Worm (Caenorhabditis elegans) whole organism, L2 larva: Measurements from ENCODE around the gene ndus-8.

ENCODE experiments used
- R02D3.7 ChIP-seq: fragments of 150-350 bp; optimal IDR thresholded peaks from 2 replicates; lab custom pipeline; 2014; ENCODE audit warnings: missing biosample characterization, missing genetic modification characterization
- Y55F3AM.14 ChIP-seq: fragments of 200-800 bp; sonication (Bioruptor generic); optimal IDR thresholded peaks from 2 replicates; lab custom pipeline; 2018; ENCODE audit warnings: mild to moderate bottlenecking, missing genetic modification characterization, missing compliant biosample characterization
- alr-1 ChIP-seq: fragments of 150-350 bp; optimal IDR thresholded peaks from 2 replicates; lab custom pipeline; 2014; ENCODE audit warnings: missing biosample characterization, missing genetic modification characterization
- blmp-1 ChIP-seq: sonication (generic microtip); optimal IDR thresholded peaks from 2 replicates; lab custom pipeline; 2017; ENCODE audit warnings: missing genetic modification characterization, mild to moderate bottlenecking, missing compliant biosample characterization, antibody characterized with exemption, moderate library complexity; ENCODE audit not compliant: insufficient read depth
- ceh-16 ChIP-seq: fragments of 150-350 bp; optimal IDR thresholded peaks from 2 replicates; lab custom pipeline; 2014; ENCODE audit warnings: missing biosample characterization, missing genetic modification characterization
- ceh-82 ChIP-seq: fragments of 150-350 bp; optimal IDR thresholded peaks from 2 replicates; lab custom pipeline; 2014; ENCODE audit warnings: missing biosample characterization, missing genetic modification characterization
- crh-2 ChIP-seq: sonication (generic microtip); optimal IDR thresholded peaks from 2 replicates; lab custom pipeline; 2017; ENCODE audit warnings: missing biosample characterization, missing genetic modification characterization
- dmd-4 ChIP-seq: sonication (generic microtip); optimal IDR thresholded peaks from 2 replicates; lab custom pipeline; 2017; ENCODE audit warnings: missing biosample characterization, missing genetic modification characterization
- egl-27 ChIP-seq: sonication (generic microtip); optimal IDR thresholded peaks from 3 replicates; lab custom pipeline; 2017; ENCODE audit warnings: missing biosample characterization, missing genetic modification reagents, missing genetic modification characterization
- fos-1 ChIP-seq: fragments of 150-350 bp; optimal IDR thresholded peaks from 2 replicates; lab custom pipeline; 2014; ENCODE audit warnings: missing biosample characterization, missing genetic modification characterization
- gmeb-1 ChIP-seq: fragments of 150-350 bp; optimal IDR thresholded peaks from 2 replicates; lab custom pipeline; 2014; ENCODE audit warnings: missing biosample characterization, missing genetic modification characterization
- lin-13 ChIP-seq: fragments of 150-350 bp; optimal IDR thresholded peaks from 2 replicates; lab custom pipeline; 2014; ENCODE audit warnings: missing biosample characterization, missing genetic modification reagents, missing genetic modification characterization
- lin-39 ChIP-seq: fragments of 150-350 bp; optimal IDR thresholded peaks from 2 replicates; lab custom pipeline; 2014; ENCODE audit warnings: missing biosample characterization, missing genetic modification reagents, missing genetic modification characterization
- lsy-2 ChIP-seq, 2 experiments: fragments of 150-350 bp in 1 of 2; sonication (generic microtip) in 1 of 2; optimal IDR thresholded peaks; 2 replicates each; lab custom pipeline; 2014 to 2017; ENCODE audit warnings: missing biosample characterization in 2 of 2, missing genetic modification characterization in 2 of 2
- mbf-1 ChIP-seq: sonication (generic microtip); optimal IDR thresholded peaks from 2 replicates; lab custom pipeline; 2017; ENCODE audit warnings: missing biosample characterization, missing genetic modification characterization
- mdl-1 ChIP-seq, 2 experiments: fragments of 150-350 bp in 1 of 2; sonication (generic microtip) in 1 of 2; optimal IDR thresholded peaks; 2 replicates each; lab custom pipeline; 2017; ENCODE audit warnings: missing biosample characterization in 2 of 2, missing genetic modification characterization in 2 of 2
- nhr-11 ChIP-seq: fragments of 150-350 bp; optimal IDR thresholded peaks from 2 replicates; lab custom pipeline; 2014; ENCODE audit warnings: missing biosample characterization, missing genetic modification characterization
- nhr-129 ChIP-seq: fragments of 150-350 bp; optimal IDR thresholded peaks from 2 replicates; lab custom pipeline; 2014; ENCODE audit warnings: missing biosample characterization, missing genetic modification characterization
- nhr-21 ChIP-seq: fragments of 150-350 bp; optimal IDR thresholded peaks from 2 replicates; lab custom pipeline; 2014; ENCODE audit warnings: missing biosample characterization, missing genetic modification characterization
- nhr-23 ChIP-seq: fragments of 150-350 bp; optimal IDR thresholded peaks from 2 replicates; lab custom pipeline; 2014; ENCODE audit warnings: missing biosample characterization, missing genetic modification reagents, missing genetic modification characterization
- nhr-25 ChIP-seq: fragments of 150-350 bp; sonication (generic microtip); optimal IDR thresholded peaks from 3 replicates; lab custom pipeline; 2014; ENCODE audit warnings: missing biosample characterization, missing genetic modification characterization
- peb-1 ChIP-seq: fragments of 150-350 bp; optimal IDR thresholded peaks from 2 replicates; lab custom pipeline; 2014; ENCODE audit warnings: missing biosample characterization, missing genetic modification characterization
- skn-1 ChIP-seq: sonication (generic microtip); optimal IDR thresholded peaks from 2 replicates; lab custom pipeline; 2017; ENCODE audit warnings: missing biosample characterization, missing genetic modification characterization
- sma-3 ChIP-seq: sonication (generic microtip); optimal IDR thresholded peaks from 2 replicates; lab custom pipeline; 2016; ENCODE audit warnings: missing genetic modification reagents, missing genetic modification characterization, missing compliant biosample characterization
- sma-9 ChIP-seq, 2 experiments: fragments of 150-350 bp in 1 of 2; sonication (generic microtip) in 1 of 2; optimal IDR thresholded peaks; 2 replicates each; lab custom pipeline; 2014 to 2016; ENCODE audit warnings: missing genetic modification characterization in 2 of 2, mild to moderate bottlenecking in 1 of 2, missing biosample characterization in 1 of 2, missing compliant biosample characterization in 1 of 2, missing genetic modification reagents in 1 of 2, moderate library complexity in 1 of 2
- unc-39 ChIP-seq: fragments of 150-350 bp; optimal IDR thresholded peaks from 2 replicates; lab custom pipeline; 2014; ENCODE audit warnings: missing biosample characterization, missing genetic modification characterization
- unc-55 ChIP-seq: fragments of 150-350 bp; sonication (generic microtip); optimal IDR thresholded peaks from 3 replicates; lab custom pipeline; 2014; ENCODE audit warnings: missing biosample characterization, missing genetic modification reagents, missing genetic modification characterization
- unc-62 ChIP-seq: fragments of 150-350 bp; optimal IDR thresholded peaks from 2 replicates; lab custom pipeline; 2014; ENCODE audit warnings: missing biosample characterization, missing genetic modification reagents, missing genetic modification characterization
- ztf-11 ChIP-seq: sonication (generic microtip); optimal IDR thresholded peaks from 2 replicates; lab custom pipeline; 2017; ENCODE audit warnings: missing biosample characterization, missing genetic modification characterization
- ztf-4 ChIP-seq: fragments of 150-350 bp; optimal IDR thresholded peaks from 2 replicates; lab custom pipeline; 2014; ENCODE audit warnings: missing biosample characterization, missing genetic modification characterization

ndus-8 gene

ce11 chrIII:7203130-7203775 is 30.7 kb downstream of the ndus-8 start:
- TF ChIP-seq blmp-1 (tag; lab: Kevin White, UChicago) = peak; percentile 6
- no peak for TF ChIP-seq nhr-11 (tag; lab: Kevin White, UChicago)
- TF ChIP-seq mbf-1 (tag; lab: Kevin White, UChicago) = no peak
- peak; percentile 42 for TF ChIP-seq fos-1 (tag; lab: Kevin White, UChicago)
- TF ChIP-seq unc-55 = no peak
- no peak for TF ChIP-seq ztf-11 (tag; lab: Kevin White, UChicago)
- no peak for TF ChIP-seq ztf-4 (tag; lab: Kevin White, UChicago)
- TF ChIP-seq dmd-4 (tag; lab: Kevin White, UChicago) = no peak
- no peak for TF ChIP-seq nhr-23 (tag; lab: Kevin White, UChicago)
- TF ChIP-seq egl-27 (tag; lab: Kevin White, UChicago) = peak; percentile 75
- TF ChIP-seq skn-1 = no peak
- no peak for TF ChIP-seq crh-2 (tag; lab: Kevin White, UChicago)
- TF ChIP-seq lsy-2 (tag; optimal IDR thresholded peaks at IDR 0.05; lab: Kevin White, UChicago) = peak in 1 of 2 experiments; percentile 20
- peak; percentile 27 for TF ChIP-seq sma-3 (GFP tag; lab: Kevin White, UChicago)
- peak; percentile 65 for TF ChIP-seq nhr-21
- no peak for TF ChIP-seq R02D3.7 (tag; lab: Kevin White, UChicago)
- TF ChIP-seq sma-9 (GFP tag; optimal IDR thresholded peaks at IDR 0.05; lab: Kevin White, UChicago) = peak; percentile 50
- TF ChIP-seq sma-9 (tag; optimal IDR thresholded peaks at IDR 0.05; lab: Kevin White, UChicago) = no peak
- TF ChIP-seq gmeb-1 (tag; lab: Kevin White, UChicago) = peak; percentile 45
- no peak for TF ChIP-seq Y55F3AM.14 (GFP tag; lab: Kevin White, UChicago)
- TF ChIP-seq nhr-25 = peak; percentile 67
- TF ChIP-seq, all 48 proteins: peak for 9

- TF ChIP-seq unc-62 (GFP tag; lab: Kevin White, UChicago) (no peak), egl-27 (tag; lab: Kevin White, UChicago) (peak; percentile 88), alr-1 (tag; lab: Kevin White, UChicago) (no peak), nhr-129 (tag; lab: Kevin White, UChicago) (no peak), crh-2 (tag; lab: Kevin White, UChicago) (peak; percentile 39), lsy-2 (tag; optimal IDR thresholded peaks at IDR 0.05; lab: Kevin White, UChicago) (peak in 1 of 2 experiments; percentile 37), lin-39 (no peak), nhr-25 (peak; percentile 90), sma-9 (GFP tag; optimal IDR thresholded peaks at IDR 0.05; lab: Kevin White, UChicago) (peak; percentile 57), sma-9 (tag; optimal IDR thresholded peaks at IDR 0.05; lab: Kevin White, UChicago) (no peak), fos-1 (tag; lab: Kevin White, UChicago) (peak; percentile 27), sma-3 (GFP tag; lab: Kevin White, UChicago) (peak; percentile 33), ceh-82 (tag; lab: Kevin White, UChicago) (no peak), blmp-1 (tag; lab: Kevin White, UChicago) (peak; percentile 99), ceh-16 (tag; lab: Kevin White, UChicago) (peak; percentile 22), nhr-21 (peak; percentile 64)
- TF ChIP-seq, all 48 proteins: peak for 10
Observed at ce11 chrIII:7201378-7202256, 32.4 kb downstream of the ndus-8 start, which contains the start of gene dpy-31. TSS of gene dpy-31 (plus strand) at chrIII:7202206.

ce11 chrIII:7199467-7199866 is 34.5 kb downstream of the ndus-8 start:
- TF ChIP-seq sma-9 (GFP tag; optimal IDR thresholded peaks at IDR 0.05; lab: Kevin White, UChicago) (no peak), sma-9 (tag; optimal IDR thresholded peaks at IDR 0.05; lab: Kevin White, UChicago) (no peak), nhr-25 (peak; percentile 70), unc-39 (no peak), egl-27 (tag; lab: Kevin White, UChicago) (peak; percentile 16), peb-1 (tag; lab: Kevin White, UChicago) (no peak), nhr-21 (peak; percentile 64), blmp-1 (tag; lab: Kevin White, UChicago) (peak; percentile 93), lsy-2 (tag; optimal IDR thresholded peaks at IDR 0.05; lab: Kevin White, UChicago) (peak in 1 of 2 experiments; percentile 4), lin-13 (GFP tag; lab: Kevin White, UChicago) (peak; percentile 3), sma-3 (GFP tag; lab: Kevin White, UChicago) (peak; percentile 14), R02D3.7 (tag; lab: Kevin White, UChicago) (no peak), mdl-1 (tag; optimal IDR thresholded peaks at IDR 0.05; lab: Kevin White, UChicago) (peak in 1 of 2 experiments; percentile 2)
- TF ChIP-seq, all 48 proteins: peak for 8
